Worm (Caenorhabditis elegans) whole organism, L4/young adult: ENCODE measurements around the gene cul-3.
"Not testable (repeated sequence)": the region's sequence is repeated elsewhere in the genome, so short reads cannot be mapped to it uniquely, and the experiment has no call there.

Experiments
- W03F9.2 ChIP-seq: fragments of 150-350 bp; optimal IDR thresholded peaks from 2 replicates; lab custom pipeline; 2014; ENCODE audit warnings: missing biosample characterization, missing genetic modification characterization
- dao-5 ChIP-seq: sonication (generic microtip); optimal IDR thresholded peaks from 2 replicates; lab custom pipeline; 2016; ENCODE audit warnings: missing genotype, missing genetic modification characterization, moderate library complexity, missing compliant biosample characterization
- him-1 ChIP-seq: sonication (generic microtip); optimal IDR thresholded peaks from 2 replicates; lab custom pipeline; 2016; ENCODE audit warnings: missing genotype, missing genetic modification reagents, missing genetic modification characterization, missing compliant biosample characterization

Gene cul-3

ce11 chrV:166687-167086 is 10.5 kb upstream of the cul-3 start, which contains the start of gene Y108G3AL.2:
TSS of gene Y108G3AL.2 (plus strand) at chrV:166987.
- TF ChIP-seq dao-5 (tag; lab: Kevin White, UChicago) (no peak), W03F9.2 (tag; lab: Kevin White, UChicago) (no peak), him-1 (tag; lab: Kevin White, UChicago) (no peak)

ce11 chrV:172110-172509 is 5.1 kb upstream of the cul-3 start, which contains the start of gene cfap-36:
TSS of gene cfap-36 (minus strand) at chrV:172210.
- no peak for TF ChIP-seq W03F9.2 (tag; lab: Kevin White, UChicago)
- no peak for TF ChIP-seq him-1 (tag; lab: Kevin White, UChicago)
- no peak for TF ChIP-seq dao-5 (tag; lab: Kevin White, UChicago)

- TF ChIP-seq W03F9.2 (tag; lab: Kevin White, UChicago), result no peak
- TF ChIP-seq him-1 (tag; lab: Kevin White, UChicago), result no peak
- TF ChIP-seq dao-5 (tag; lab: Kevin White, UChicago), result no peak
Observed at ce11 chrV:173437-173836, 3.8 kb upstream of the cul-3 start.

- TF ChIP-seq W03F9.2 (tag; lab: Kevin White, UChicago) (no peak), him-1 (tag; lab: Kevin White, UChicago) (no peak), dao-5 (tag; lab: Kevin White, UChicago) (no peak)
Observed at ce11 chrV:174520-174919, 2.7 kb upstream of the cul-3 start.

ce11 chrV:185124-185523 is 7.9 kb downstream of the cul-3 start:
- no peak for TF ChIP-seq him-1 (tag; lab: Kevin White, UChicago)
- no peak for TF ChIP-seq dao-5 (tag; lab: Kevin White, UChicago)
- no peak for TF ChIP-seq W03F9.2 (tag; lab: Kevin White, UChicago)

- TF ChIP-seq W03F9.2 (tag; lab: Kevin White, UChicago) (peak; percentile 31), dao-5 (tag; lab: Kevin White, UChicago) (no peak), him-1 (tag; lab: Kevin White, UChicago) (no peak)
Observed at ce11 chrV:185694-186217, 8.5 kb downstream of the cul-3 start, which contains the start of gene arid-1. TSS of gene arid-1 (plus strand) at chrV:186167.

ce11 chrV:189436-189835 is 12.2 kb downstream of the cul-3 start:
- no peak for TF ChIP-seq W03F9.2 (tag; lab: Kevin White, UChicago)
- TF ChIP-seq dao-5 (tag; lab: Kevin White, UChicago), result no peak
- TF ChIP-seq him-1 (tag; lab: Kevin White, UChicago), result no peak

- TF ChIP-seq dao-5 (tag; lab: Kevin White, UChicago) (no peak), him-1 (tag; lab: Kevin White, UChicago) (no peak), W03F9.2 (tag; lab: Kevin White, UChicago) (no peak)
Observed at ce11 chrV:194760-195159, 17.5 kb downstream of the cul-3 start.

ce11 chrV:201300-201699 is 24.1 kb downstream of the cul-3 start, which contains the start of gene trpp-1:
TSS of gene trpp-1 (plus strand) at chrV:201600.
- TF ChIP-seq dao-5 (tag; lab: Kevin White, UChicago), result no peak

ce11 chrV:203855-204432 is 26.7 kb downstream of the cul-3 start, which contains the start of gene lec-12:
TSS of gene lec-12 (plus strand) at chrV:204382.
- TF ChIP-seq W03F9.2 (tag; lab: Kevin White, UChicago) (no peak), him-1 (tag; lab: Kevin White, UChicago) (no peak), dao-5 (tag; lab: Kevin White, UChicago) (no peak)

ce11 chrV:206814-207213 is 29.6 kb downstream of the cul-3 start:
- no peak for TF ChIP-seq dao-5 (tag; lab: Kevin White, UChicago)
- no peak for TF ChIP-seq W03F9.2 (tag; lab: Kevin White, UChicago)
- TF ChIP-seq him-1 (tag; lab: Kevin White, UChicago), result no peak

ce11 chrV:211388-212168 is 34.4 kb downstream of the cul-3 start:
- TF ChIP-seq dao-5 (tag; lab: Kevin White, UChicago) (no peak), him-1 (tag; lab: Kevin White, UChicago) (no peak), W03F9.2 (tag; lab: Kevin White, UChicago) (no peak)

- not testable (repeated sequence) for TF ChIP-seq him-1, W03F9.2, dao-5 (tag; lab: Kevin White, UChicago)
Observed at ce11 chrV:212687-213086, 35.5 kb downstream of the cul-3 start, which contains the start of gene DC2.5. TSS of gene DC2.5 (minus strand) at chrV:212787.
